Worm (Caenorhabditis elegans) whole organism, L1 larva: Measurements from ENCODE around the gene F10G7.10.

Experiments
- C04F5.9 ChIP-seq: sonication (generic microtip); optimal IDR thresholded peaks from 2 replicates; lab custom pipeline; 2016; ENCODE audit warnings: missing genetic modification characterization, missing compliant biosample characterization
- Y116A8C.19 ChIP-seq: sonication (generic microtip); optimal IDR thresholded peaks from 2 replicates; lab custom pipeline; 2016; ENCODE audit warnings: missing compliant biosample characterization, missing genetic modification characterization, borderline replicate concordance
- alr-1 ChIP-seq: fragments of 200-800 bp; sonication (Bioruptor generic); optimal IDR thresholded peaks from 2 replicates; lab custom pipeline; 2018; ENCODE audit warnings: borderline replicate concordance, mild to moderate bottlenecking, missing genetic modification characterization, missing compliant biosample characterization
- blmp-1 ChIP-seq: fragments of 150-350 bp; optimal IDR thresholded peaks from 2 replicates; lab custom pipeline; 2014; ENCODE audit warnings: missing biosample characterization, missing genetic modification characterization
- ceh-8 ChIP-seq: fragments of 200-800 bp; sonication (Bioruptor generic); optimal IDR thresholded peaks from 2 replicates; lab custom pipeline; 2018; ENCODE audit warnings: mild to moderate bottlenecking, missing genetic modification characterization, moderate library complexity, missing compliant biosample characterization
- ceh-88 ChIP-seq: fragments of 200-800 bp; sonication (Bioruptor generic); IDR thresholded peaks from 2 replicates; pipeline ENCODE4 v1.3.6; 2022; ENCODE audit warnings: missing genetic modification characterization, missing compliant biosample characterization
- efl-1 ChIP-seq, 4 experiments: fragments of 150-350 bp; optimal IDR thresholded peaks in 3 of 4; peaks in 1 of 4; 1 replicate in 1 of 4; 2 replicates in 3 of 4; lab custom pipeline; 2014; ENCODE audit warnings: missing biosample characterization in 2 of 4, missing genetic modification characterization in 2 of 4, missing genetic modification reagents in 2 of 4
- elt-3 ChIP-seq, 6 experiments: fragments of 150-350 bp in 1 of 6; sonication (generic microtip); optimal IDR thresholded peaks; 2 replicates each; lab custom pipeline; 2017 to 2018; ENCODE audit warnings: missing biosample characterization in 6 of 6, missing genetic modification characterization in 6 of 6, inconsistent platforms in 1 of 6
- fkh-8 ChIP-seq: sonication (generic microtip); optimal IDR thresholded peaks from 2 replicates; lab custom pipeline; 2016; ENCODE audit warnings: mild to moderate bottlenecking, missing genetic modification characterization, missing compliant biosample characterization
- fos-1 ChIP-seq: fragments of 150-350 bp; optimal IDR thresholded peaks from 2 replicates; lab custom pipeline; 2014; ENCODE audit warnings: missing biosample characterization, missing genetic modification characterization
- hlh-17 ChIP-seq: fragments of 200-800 bp; sonication (Bioruptor generic); optimal IDR thresholded peaks from 2 replicates; lab custom pipeline; 2018; ENCODE audit warnings: missing genetic modification characterization, mild to moderate bottlenecking, missing compliant biosample characterization, moderate library complexity, borderline replicate concordance
- hpl-2 ChIP-seq: fragments of 150-350 bp; optimal IDR thresholded peaks from 2 replicates; lab custom pipeline; 2014; ENCODE audit warnings: missing biosample characterization, missing genetic modification reagents, missing genetic modification characterization
- isw-1 ChIP-seq: fragments of 200-800 bp; sonication (Bioruptor generic); IDR thresholded peaks from 2 replicates; pipeline ENCODE4 v1.3.6; 2022; ENCODE audit warnings: missing genetic modification characterization, missing compliant biosample characterization
- jun-1 ChIP-seq: fragments of 150-350 bp; optimal IDR thresholded peaks from 2 replicates; lab custom pipeline; 2014; ENCODE audit warnings: missing biosample characterization, missing genetic modification reagents, missing genetic modification characterization
- lin-13 ChIP-seq: fragments of 150-350 bp; optimal IDR thresholded peaks from 2 replicates; lab custom pipeline; 2014; ENCODE audit warnings: missing biosample characterization, missing genetic modification reagents, missing genetic modification characterization
- lin-14 ChIP-seq: fragments of 200-800 bp; sonication (Bioruptor generic); optimal IDR thresholded peaks from 2 replicates; lab custom pipeline; 2018; ENCODE audit warnings: mild to moderate bottlenecking, missing genetic modification characterization, moderate library complexity, missing compliant biosample characterization
- lin-35 ChIP-seq, 2 experiments: fragments of 150-350 bp; optimal IDR thresholded peaks; 2 replicates each; lab custom pipeline; 2014; ENCODE audit warnings: missing biosample characterization in 2 of 2, missing genetic modification characterization in 2 of 2, missing genetic modification reagents in 2 of 2
- lin-39 ChIP-seq: fragments of 150-350 bp; optimal IDR thresholded peaks from 2 replicates; lab custom pipeline; 2014; ENCODE audit warnings: missing biosample characterization, missing genetic modification reagents, missing genetic modification characterization
- lsy-2 ChIP-seq, 2 experiments: fragments of 150-350 bp; optimal IDR thresholded peaks; 2 replicates each; lab custom pipeline; 2014; ENCODE audit warnings: missing biosample characterization in 2 of 2, missing genetic modification characterization in 2 of 2
- mab-9 ChIP-seq: fragments of 200-800 bp; sonication (Bioruptor generic); IDR thresholded peaks from 2 replicates; pipeline ENCODE4 v1.3.6; 2022; ENCODE audit warnings: missing genetic modification reagents, missing genetic modification characterization, missing compliant biosample characterization
- mef-2 ChIP-seq: fragments of 150-350 bp; optimal IDR thresholded peaks from 2 replicates; lab custom pipeline; 2014; ENCODE audit warnings: missing biosample characterization, missing genetic modification characterization
- mep-1 ChIP-seq: fragments of 150-350 bp; optimal IDR thresholded peaks from 2 replicates; lab custom pipeline; 2014; ENCODE audit warnings: missing biosample characterization, missing genetic modification characterization
- nhr-11 ChIP-seq: fragments of 150-350 bp; optimal IDR thresholded peaks from 2 replicates; lab custom pipeline; 2014; ENCODE audit warnings: missing biosample characterization, missing genetic modification characterization
- nhr-237 ChIP-seq: fragments of 150-350 bp; optimal IDR thresholded peaks from 2 replicates; lab custom pipeline; 2014; ENCODE audit warnings: missing biosample characterization, missing genetic modification characterization
- nhr-28 ChIP-seq: fragments of 150-350 bp; optimal IDR thresholded peaks from 2 replicates; lab custom pipeline; 2014; ENCODE audit warnings: missing biosample characterization, missing genetic modification characterization
- nhr-77 ChIP-seq: fragments of 150-350 bp; optimal IDR thresholded peaks from 2 replicates; lab custom pipeline; 2014; ENCODE audit warnings: missing biosample characterization, missing genetic modification characterization
- nhr-85 ChIP-seq: sonication (generic microtip); peaks from one replicate; lab custom pipeline; 2016; ENCODE audit warnings: missing genetic modification characterization, inconsistent platforms, missing compliant biosample characterization
- skn-1 ChIP-seq: fragments of 150-350 bp; optimal IDR thresholded peaks from 2 replicates; lab custom pipeline; 2014; ENCODE audit warnings: missing biosample characterization, missing genetic modification characterization
- snu-23 ChIP-seq: sonication (generic microtip); optimal IDR thresholded peaks from 2 replicates; lab custom pipeline; 2016; ENCODE audit warnings: missing genetic modification characterization, missing compliant biosample characterization
- swsn-7 ChIP-seq: sonication (generic microtip); optimal IDR thresholded peaks from 2 replicates; lab custom pipeline; 2016; ENCODE audit warnings: missing genetic modification characterization, missing compliant biosample characterization
- tbx-2 ChIP-seq: sonication (generic microtip); optimal IDR thresholded peaks from 2 replicates; lab custom pipeline; 2016; ENCODE audit warnings: missing genetic modification characterization, missing compliant biosample characterization
- tlp-1 ChIP-seq: fragments of 150-350 bp; optimal IDR thresholded peaks from 2 replicates; lab custom pipeline; 2014; ENCODE audit warnings: missing biosample characterization, missing genetic modification characterization
- unc-30 ChIP-seq: sonication (generic microtip); optimal IDR thresholded peaks from 2 replicates; lab custom pipeline; 2017; ENCODE audit warnings: missing biosample characterization, missing genetic modification characterization
- unc-62 ChIP-seq: fragments of 150-350 bp; optimal IDR thresholded peaks from 2 replicates; lab custom pipeline; 2014; ENCODE audit warnings: missing biosample characterization, missing genetic modification reagents, missing genetic modification characterization
- xbp-1 ChIP-seq: sonication (generic microtip); optimal IDR thresholded peaks from 2 replicates; lab custom pipeline; 2016; ENCODE audit warnings: missing genetic modification characterization, missing compliant biosample characterization
- zip-4 ChIP-seq: fragments of 200-800 bp; sonication (Bioruptor generic); optimal IDR thresholded peaks from 2 replicates; lab custom pipeline; 2018; ENCODE audit warnings: mild to moderate bottlenecking, missing genetic modification characterization, moderate library complexity, missing compliant biosample characterization
- ztf-11 ChIP-seq, 2 experiments: sonication (generic microtip); optimal IDR thresholded peaks; 2 replicates each; lab custom pipeline; 2016 to 2017; ENCODE audit warnings: missing genetic modification characterization in 2 of 2, missing biosample characterization in 1 of 2, missing compliant biosample characterization in 1 of 2

Gene F10G7.10

DNA sequence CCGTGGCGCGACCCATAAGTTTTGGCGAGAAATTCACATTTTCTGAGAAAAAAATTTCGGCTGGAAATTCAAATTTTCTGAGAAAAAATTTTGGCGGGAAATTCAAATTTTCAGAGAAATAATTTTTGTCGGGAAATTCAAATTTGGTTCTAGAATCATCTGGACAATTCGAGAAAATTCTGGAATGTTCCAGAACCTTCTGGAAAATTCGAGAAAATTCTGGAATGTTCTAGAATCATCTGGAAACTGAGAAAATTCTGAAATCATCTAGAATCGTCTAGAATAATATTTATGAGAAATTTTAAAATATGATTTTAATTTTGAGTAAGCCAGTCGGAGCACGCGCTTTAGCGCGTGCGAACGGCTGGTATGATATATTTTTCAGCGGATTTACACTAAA is 41.2 kb downstream of the F10G7.10 start:
- TF ChIP-seq C04F5.9 (no peak), unc-62 (GFP tag; lab: Kevin White, UChicago) (no peak), nhr-85 (no peak), nhr-11 (tag; lab: Kevin White, UChicago) (no peak), mep-1 (tag; lab: Kevin White, UChicago) (no peak), zip-4 (GFP tag; lab: Kevin White, UChicago) (no peak), isw-1 (GFP tag; lab: Robert Waterston, UW) (no peak), hpl-2 (no peak), nhr-237 (tag; lab: Kevin White, UChicago) (no peak), nhr-77 (tag; lab: Kevin White, UChicago) (no peak), elt-3 (tag; optimal IDR thresholded peaks at IDR 0.05; lab: Kevin White, UChicago) (no peak), lsy-2 (tag; optimal IDR thresholded peaks at IDR 0.05; lab: Kevin White, UChicago) (no peak), lin-13 (GFP tag; lab: Kevin White, UChicago) (no peak)

DNA sequence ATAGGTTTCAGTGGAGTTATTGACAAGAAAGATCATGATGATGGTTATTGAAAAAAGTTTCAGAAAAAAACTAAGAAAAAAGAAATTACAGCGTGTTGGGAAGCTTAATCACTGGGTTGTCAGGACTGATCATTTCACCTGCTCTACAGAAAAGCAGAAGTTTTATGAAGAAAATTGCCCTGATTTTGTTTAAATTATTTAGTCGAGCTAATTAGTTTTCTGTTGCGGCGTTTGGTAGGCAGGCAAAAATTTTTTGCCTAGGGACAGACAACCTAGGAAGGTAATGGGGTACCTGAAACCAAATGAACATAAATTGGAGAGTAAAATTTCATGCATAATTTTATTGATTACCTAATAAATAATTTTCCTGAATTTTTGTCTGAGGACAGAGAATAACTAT is 42.4 kb downstream of the F10G7.10 start, which contains the start of gene sre-40:
Gene sre-40 (minus strand): TSS at position 101 of the 400 bp plus-strand sequence.
- no peak for TF ChIP-seq nhr-28 (tag; lab: Kevin White, UChicago)
- no peak for TF ChIP-seq lin-35 (GFP tag; optimal IDR thresholded peaks at IDR 0.05; lab: Kevin White, UChicago)
- TF ChIP-seq C04F5.9, result no peak
- no peak for TF ChIP-seq unc-30 (tag; lab: Kevin White, UChicago)
- no peak for TF ChIP-seq ztf-11 (tag; optimal IDR thresholded peaks at IDR 0.05; lab: Kevin White, UChicago)

ce11 chrII:4681391-4681790 is 44.7 kb downstream of the F10G7.10 start, which contains the start of gene T05A7.7:
Gene T05A7.7 (minus strand): TSS chrII:4681491.
- TF ChIP-seq mef-2 (tag; lab: Kevin White, UChicago), result no peak
- no peak for TF ChIP-seq lin-35 (GFP tag; optimal IDR thresholded peaks at IDR 0.05; lab: Kevin White, UChicago)
- no peak for TF ChIP-seq swsn-7 (tag; lab: Kevin White, UChicago)
- TF ChIP-seq lin-39 (tag; lab: Kevin White, UChicago), result no peak
- TF ChIP-seq blmp-1 (tag; lab: Kevin White, UChicago), result peak; percentile 43

- no peak for TF ChIP-seq jun-1
- no peak for TF ChIP-seq xbp-1
- no peak for TF ChIP-seq mab-9
- no peak for TF ChIP-seq efl-1 (optimal IDR thresholded peaks at IDR 0.05; lab: Kevin White, UChicago)
- TF ChIP-seq efl-1 (GFP tag; optimal IDR thresholded peaks at IDR 0.05 in 1 of 2; lab: Kevin White, UChicago), result no peak
- no peak for TF ChIP-seq hlh-17
- no peak for TF ChIP-seq lsy-2 (tag; optimal IDR thresholded peaks at IDR 0.05; lab: Kevin White, UChicago)
- no peak for TF ChIP-seq Y116A8C.19
- no peak for TF ChIP-seq lin-14 (GFP tag; lab: Kevin White, UChicago)
- TF ChIP-seq alr-1 (tag; lab: Kevin White, UChicago), result no peak
- no peak for TF ChIP-seq ceh-8 (GFP tag; lab: Kevin White, UChicago)
- no peak for TF ChIP-seq ceh-88 (GFP tag; lab: Robert Waterston, UW)
- TF ChIP-seq fos-1 (tag; lab: Kevin White, UChicago), result no peak
- no peak for TF ChIP-seq unc-30 (tag; lab: Kevin White, UChicago)
- TF ChIP-seq snu-23, result no peak
- no peak for TF ChIP-seq elt-3 (tag; optimal IDR thresholded peaks at IDR 0.05; lab: Kevin White, UChicago)
- no peak for TF ChIP-seq tlp-1 (tag; lab: Kevin White, UChicago)
- no peak for TF ChIP-seq skn-1
- no peak for TF ChIP-seq fkh-8
- TF ChIP-seq tbx-2 (tag; lab: Kevin White, UChicago), result no peak
These were observed 48.1 kb downstream of the F10G7.10 start, which contains the start of gene T05A7.1 for ce11 chrII:4677916-4678315. Gene T05A7.1 (plus strand): TSS chrII:4678216.
